Fruit fly (Drosophila melanogaster): ENCODE data around the gene Rph.

Gene Rph

DNA sequence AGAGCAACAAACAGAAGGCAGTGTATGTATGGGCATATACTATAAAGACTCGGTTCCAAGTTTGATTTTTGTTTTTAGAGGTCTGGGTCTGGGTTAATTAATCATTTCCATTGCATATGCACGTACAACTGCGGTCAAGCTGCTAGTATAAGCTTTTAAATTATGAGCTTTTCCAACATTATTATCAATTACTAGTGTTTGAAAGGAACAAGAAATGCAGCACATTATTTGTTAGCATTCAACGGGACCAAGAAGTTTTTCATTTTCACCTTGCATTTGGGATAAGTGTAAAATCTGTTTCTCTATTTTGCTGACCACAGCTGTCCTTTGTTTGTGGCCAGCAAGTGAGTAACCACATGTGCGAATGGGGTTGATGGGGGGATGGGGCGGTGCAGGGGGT lies 39.6 kb downstream of the Rph start (continued):
- TF ChIP-seq CG14014 (GFP tag; IDR thresholded peaks at IDR 0.05) (no peak), CG10431 (GFP tag; optimal IDR thresholded peaks at IDR 0.05) (no peak), Spps (tag; optimal IDR thresholded peaks at IDR 0.05) (no peak), shn (GFP tag; optimal IDR thresholded peaks at IDR 0.05) (no peak), CG17328 (GFP tag; IDR thresholded peaks at IDR 0.05) (peak; percentile 33; the same call in 1 of the 2 replicates), CG7839 (tag; optimal IDR thresholded peaks at IDR 0.05) (peak; percentile 61), br (optimal IDR thresholded peaks at IDR 0.05) (no peak), slp2 (GFP tag; optimal IDR thresholded peaks at IDR 0.05) (no peak), CG10147 (GFP tag; optimal IDR thresholded peaks at IDR 0.05) (no peak), Optix (GFP tag; IDR thresholded peaks at IDR 0.05) (0 out of 3 replicates have a peak, but pooled peaks have one; percentile 18), Fer1 (GFP tag; optimal IDR thresholded peaks at IDR 0.05) (peak; percentile 23), CG3281 (GFP tag; optimal IDR thresholded peaks at IDR 0.05) (no peak), zf30C (GFP tag; optimal IDR thresholded peaks at IDR 0.05) (no peak), CG14667 (GFP tag; IDR thresholded peaks at IDR 0.05) (0 out of 2 replicates have a peak, but pooled peaks have one; percentile 19), cad (GFP tag; optimal IDR thresholded peaks at IDR 0.05) (no peak), Eip74EF (GFP tag; optimal IDR thresholded peaks at IDR 0.05) (peak in 1 of 2 experiments; percentile 49), NC2α (GFP tag; optimal IDR thresholded peaks at IDR 0.05) (no peak), bowl (GFP tag; IDR thresholded peaks at IDR 0.05) (no peak), CG13424 (tag; optimal IDR thresholded peaks at IDR 0.05) (peak; percentile 41), CG12391 (tag; optimal IDR thresholded peaks at IDR 0.05) (peak; percentile 25), twi (tag; optimal IDR thresholded peaks at IDR 0.05) (no peak), maf-S (GFP tag; optimal IDR thresholded peaks at IDR 0.05) (no peak), CG2712 (tag; optimal IDR thresholded peaks at IDR 0.05) (peak; percentile 36), CG18262 (tag; optimal IDR thresholded peaks at IDR 0.05) (peak; percentile 32), sens-2 (GFP tag; IDR thresholded peaks at IDR 0.05) (peak; percentile 63), CG15269 (tag; optimal IDR thresholded peaks at IDR 0.05) (peak; percentile 55), bbx (GFP tag; IDR thresholded peaks at IDR 0.05; ENCODE audit: partially characterized antibody) (no peak), CG1647 (GFP tag; optimal IDR thresholded peaks at IDR 0.05) (no peak), en (GFP tag; optimal IDR thresholded peaks at IDR 0.05) (no peak), ro (GFP tag; IDR thresholded peaks at IDR 0.05) (no peak), Hsf (GFP tag; optimal IDR thresholded peaks at IDR 0.05) (no peak), dm (GFP tag; optimal IDR thresholded peaks at IDR 0.05) (no peak), lab (GFP tag; optimal IDR thresholded peaks at IDR 0.05) (peak; percentile 49), CG17829 (tag; optimal IDR thresholded peaks at IDR 0.05) (peak; percentile 27), Kr (GFP tag; optimal IDR thresholded peaks at IDR 0.05) (no peak), corto (GFP tag; optimal IDR thresholded peaks at IDR 0.05) (no peak), HLH54F (GFP tag; optimal IDR thresholded peaks at IDR 0.05) (no peak), CG10321 (GFP tag; IDR thresholded peaks at IDR 0.05) (no peak), danr (GFP tag; IDR thresholded peaks at IDR 0.05) (0 out of 2 replicates have a peak, but pooled peaks have one; percentile 14), eve (GFP tag; optimal IDR thresholded peaks at IDR 0.05) (peak in 1 of 2 experiments; percentile 54), CG10979 (tag; optimal IDR thresholded peaks at IDR 0.05) (peak; percentile 16), H15 (GFP tag; IDR thresholded peaks at IDR 0.05) (0 out of 3 replicates have a peak, but pooled peaks have one; percentile 28), salm (tag; optimal IDR thresholded peaks at IDR 0.05) (no peak), CG13624 (GFP tag; optimal IDR thresholded peaks at IDR 0.05) (no peak), tna (GFP tag; IDR thresholded peaks at IDR 0.05; ENCODE audit: partially characterized antibody) (no peak), NFAT (GFP tag; IDR thresholded peaks at IDR 0.05) (no peak), CG4282 (GFP tag; optimal IDR thresholded peaks at IDR 0.05) (no peak), CG34376 (GFP tag; optimal IDR thresholded peaks at IDR 0.05) (no peak), CG16863 (GFP tag; optimal IDR thresholded peaks at IDR 0.05) (no peak), phol (tag; optimal IDR thresholded peaks at IDR 0.05) (peak; percentile 53), stwl (tag; optimal IDR thresholded peaks at IDR 0.05) (peak; percentile 28), CG11456 (GFP tag; IDR thresholded peaks at IDR 0.05) (no peak)

All from whole organism, embryonic.